Fruit fly (Drosophila melanogaster) whole organism, embryonic: Measurements from ENCODE around the gene CG7906.

Experiments
- Ada2b ChIP-seq: fragments of 200-800 bp; sonication (Bioruptor generic); IDR thresholded peaks from 2 replicates; pipeline ENCODE4 v1.3.6; 2022; ENCODE audit warnings: missing biosample characterization, missing genetic modification characterization
- Blimp-1 ChIP-seq: fragments of 200-800 bp; sonication (Bioruptor generic); optimal IDR thresholded peaks from 3 replicates; lab custom pipeline; 2018; ENCODE audit warnings: missing biosample characterization, missing genetic modification characterization, mild to moderate bottlenecking, moderate library complexity, missing genetic modification reagents
- Bteb2 ChIP-seq: fragments of 200-800 bp; sonication (Bioruptor generic); optimal IDR thresholded peaks from 2 replicates; lab custom pipeline; 2016; ENCODE audit warnings: missing biosample characterization, missing genetic modification characterization
- CG1024 ChIP-seq: fragments of 200-800 bp; sonication (Bioruptor generic); IDR thresholded peaks from 2 replicates; pipeline ENCODE4 v1.3.6; 2022; ENCODE audit warnings: missing biosample characterization, missing genetic modification characterization
- CG10267 ChIP-seq: fragments of 200-800 bp; sonication (Bioruptor generic); optimal IDR thresholded peaks from 2 replicates; lab custom pipeline; 2018; ENCODE audit warnings: missing biosample characterization, mild to moderate bottlenecking, missing genetic modification characterization, moderate library complexity
- CG10321 ChIP-seq: fragments of 200-800 bp; sonication (Bioruptor generic); IDR thresholded peaks from 2 replicates; pipeline ENCODE4 v1.3.6; 2022; ENCODE audit warnings: missing biosample characterization, missing genetic modification characterization
- CG1233 ChIP-seq: fragments of 200-800 bp; sonication (Bioruptor generic); optimal IDR thresholded peaks from 4 replicates; lab custom pipeline; 2018; ENCODE audit warnings: missing biosample characterization, mild to moderate bottlenecking, missing genetic modification characterization
- CG14667 ChIP-seq: fragments of 200-800 bp; sonication (Bioruptor generic); IDR thresholded peaks from 2 replicates; pipeline ENCODE4 v1.3.6; 2022; ENCODE audit warnings: missing biosample characterization, missing genetic modification characterization
- CG15073 ChIP-seq: fragments of 200-800 bp; sonication (Bioruptor generic); optimal IDR thresholded peaks from 2 replicates; lab custom pipeline; 2016; ENCODE audit warnings: missing biosample characterization, missing genetic modification characterization
- CG18764 ChIP-seq: fragments of 200-800 bp; sonication (Bioruptor generic); optimal IDR thresholded peaks from 3 replicates; lab custom pipeline; 2016; ENCODE audit warnings: missing biosample characterization, missing genetic modification characterization
- CG31365 ChIP-seq: fragments of 200-800 bp; sonication (Bioruptor generic); optimal IDR thresholded peaks from 2 replicates; lab custom pipeline; 2018; ENCODE audit warnings: missing biosample characterization, mild to moderate bottlenecking, missing genetic modification characterization
- CG3163 ChIP-seq: fragments of 200-800 bp; sonication (Bioruptor generic); optimal IDR thresholded peaks from 3 replicates; lab custom pipeline; 2016; ENCODE audit warnings: missing biosample characterization, missing genetic modification characterization
- CG32767 ChIP-seq: fragments of 200-800 bp; sonication (Bioruptor generic); IDR thresholded peaks from 2 replicates; pipeline ENCODE4 v1.3.6; 2022; ENCODE audit warnings: missing biosample characterization, missing genetic modification characterization
- CG5245 ChIP-seq: fragments of 200-800 bp; sonication (Bioruptor generic); optimal IDR thresholded peaks from 3 replicates; lab custom pipeline; 2016; ENCODE audit warnings: missing biosample characterization, missing genetic modification characterization
- CG5953 ChIP-seq: fragments of 200-800 bp; sonication (Bioruptor generic); IDR thresholded peaks from 2 replicates; pipeline ENCODE4 v1.3.6; 2022; ENCODE audit warnings: missing biosample characterization, missing genetic modification characterization
- CG7556 ChIP-seq: fragments of 200-800 bp; sonication (Bioruptor generic); optimal IDR thresholded peaks from 2 replicates; lab custom pipeline; 2017; ENCODE audit warnings: missing biosample characterization, mild to moderate bottlenecking, missing genetic modification characterization
- CHES-1-like ChIP-seq: fragments of 200-800 bp; sonication (Bioruptor generic); optimal IDR thresholded peaks from 2 replicates; lab custom pipeline; 2016; ENCODE audit warnings: missing biosample characterization, missing genetic modification characterization
- D19A ChIP-seq: fragments of 200-800 bp; optimal IDR thresholded peaks from 3 replicates; lab custom pipeline; 2019; ENCODE audit warnings: missing biosample characterization, mild to moderate bottlenecking, missing genetic modification characterization, moderate library complexity
- Dfd ChIP-seq, 2 experiments: fragments of >200 bp; optimal IDR thresholded peaks; 2 replicates each; lab custom pipeline; 2017; ENCODE audit warnings: missing biosample characterization in 2 of 2, missing genetic modification characterization in 2 of 2
- Doc3 ChIP-seq: fragments of 200-800 bp; sonication (Bioruptor generic); IDR thresholded peaks from 3 replicates; pipeline ENCODE4 v1.3.6; 2022; ENCODE audit warnings: missing biosample characterization, missing genetic modification characterization; ENCODE audit not compliant: partially characterized antibody
- H2.0 ChIP-seq: fragments of 200-800 bp; sonication (Bioruptor generic); IDR thresholded peaks from 2 replicates; pipeline ENCODE4 v1.3.6; 2022; ENCODE audit warnings: missing biosample characterization, missing genetic modification characterization
- Hr3 ChIP-seq: fragments of 200-800 bp; sonication (Bioruptor generic); optimal IDR thresholded peaks from 3 replicates; lab custom pipeline; 2016; ENCODE audit warnings: missing biosample characterization, missing genetic modification characterization
- Kr ChIP-seq: fragments of 200-800 bp; sonication (Bioruptor generic); optimal IDR thresholded peaks from 2 replicates; lab custom pipeline; 2017; ENCODE audit warnings: missing biosample characterization, mild to moderate bottlenecking, missing genetic modification characterization
- Lpt ChIP-seq: fragments of >200 bp; optimal IDR thresholded peaks from 2 replicates; lab custom pipeline; 2018; ENCODE audit warnings: missing biosample characterization, missing genetic modification characterization
- Mad ChIP-seq: fragments of 200-800 bp; sonication (Bioruptor generic); optimal IDR thresholded peaks from 2 replicates; lab custom pipeline; 2016; ENCODE audit warnings: missing biosample characterization, missing genetic modification characterization
- NC2β ChIP-seq: fragments of 200-800 bp; sonication (Bioruptor generic); optimal IDR thresholded peaks from 2 replicates; lab custom pipeline; 2016; ENCODE audit warnings: missing biosample characterization, missing genetic modification characterization
- Nf-YA ChIP-seq: fragments of 200-800 bp; sonication (Bioruptor generic); IDR thresholded peaks from 2 replicates; pipeline ENCODE4 v1.3.6; 2022; ENCODE audit warnings: missing biosample characterization, missing genetic modification characterization
- Ravus ChIP-seq: fragments of 200-800 bp; sonication (Bioruptor generic); IDR thresholded peaks from 2 replicates; pipeline ENCODE4 v1.3.6; 2022; ENCODE audit warnings: missing biosample characterization, missing genetic modification characterization
- Sry-δ ChIP-seq: fragments of 200-800 bp; sonication (Bioruptor generic); optimal IDR thresholded peaks from 2 replicates; lab custom pipeline; 2016; ENCODE audit warnings: missing biosample characterization, missing genetic modification characterization
- Trl ChIP-seq, 3 experiments: fragments of >200 bp in 2 of 3; fragments of 200-800 bp in 1 of 3; sonication (Bioruptor generic) in 1 of 3; optimal IDR thresholded peaks; 2 replicates in 1 of 3; 3 replicates in 2 of 3; lab custom pipeline; 2016 to 2017; ENCODE audit warnings: missing biosample characterization in 1 of 3, missing genetic modification characterization in 1 of 3
- ap ChIP-seq: fragments of 200-800 bp; sonication (Bioruptor generic); IDR thresholded peaks from 2 replicates; pipeline ENCODE4 v1.3.6; 2022; ENCODE audit warnings: missing biosample characterization, missing genetic modification characterization
- ash1 ChIP-seq: fragments of 200-800 bp; sonication (Bioruptor generic); optimal IDR thresholded peaks from 2 replicates; lab custom pipeline; 2018; ENCODE audit warnings: missing biosample characterization, mild to moderate bottlenecking, missing genetic modification characterization
- bsh ChIP-seq, 2 experiments: fragments of 200-800 bp; sonication (Bioruptor generic); optimal IDR thresholded peaks; 2 replicates each; lab custom pipeline; 2017 to 2018; ENCODE audit warnings: mild to moderate bottlenecking in 2 of 2, missing biosample characterization in 2 of 2, missing genetic modification characterization in 2 of 2, moderate library complexity in 1 of 2
- cad ChIP-seq: fragments of >200 bp; optimal IDR thresholded peaks from 2 replicates; lab custom pipeline; 2017; ENCODE audit warnings: missing biosample characterization, missing genetic modification characterization
- chif ChIP-seq, 2 experiments: fragments of 200-800 bp; sonication (Bioruptor generic); optimal IDR thresholded peaks; 3 replicates each; lab custom pipeline; 2016; ENCODE audit warnings: missing biosample characterization in 2 of 2, missing genetic modification characterization in 2 of 2
- chinmo ChIP-seq: fragments of 200-800 bp; sonication (Bioruptor generic); IDR thresholded peaks from 4 replicates; pipeline ENCODE4 v1.3.6; 2022; ENCODE audit warnings: missing biosample characterization, missing genetic modification characterization; ENCODE audit not compliant: partially characterized antibody
- dan ChIP-seq: fragments of 200-800 bp; sonication (Bioruptor generic); IDR thresholded peaks from 2 replicates; pipeline ENCODE4 v1.3.6; 2022; ENCODE audit warnings: missing biosample characterization, missing genetic modification characterization
- eyg ChIP-seq: fragments of 200-800 bp; sonication (Bioruptor generic); optimal IDR thresholded peaks from 3 replicates; lab custom pipeline; 2016; ENCODE audit warnings: missing biosample characterization, missing genetic modification characterization
- jing ChIP-seq: fragments of 200-800 bp; sonication (Bioruptor generic); optimal IDR thresholded peaks from 2 replicates; lab custom pipeline; 2018; ENCODE audit warnings: missing biosample characterization, mild to moderate bottlenecking, missing genetic modification characterization
- jumu ChIP-seq: fragments of 200-800 bp; sonication (Bioruptor generic); optimal IDR thresholded peaks from 3 replicates; lab custom pipeline; 2016; ENCODE audit warnings: missing biosample characterization, missing genetic modification characterization
- klu ChIP-seq: fragments of 200-800 bp; sonication (Bioruptor generic); IDR thresholded peaks from 2 replicates; pipeline ENCODE4 v1.3.6; 2022; ENCODE audit warnings: missing biosample characterization, missing genetic modification characterization
- knrl ChIP-seq: fragments of 200-800 bp; sonication (Bioruptor generic); IDR thresholded peaks from 3 replicates; pipeline ENCODE4 v1.3.6; 2022; ENCODE audit warnings: missing biosample characterization, missing genetic modification characterization; ENCODE audit not compliant: partially characterized antibody
- nom ChIP-seq: fragments of 200-800 bp; sonication (Bioruptor generic); optimal IDR thresholded peaks from 2 replicates; lab custom pipeline; 2017; ENCODE audit warnings: missing biosample characterization, missing genetic modification characterization, mild to moderate bottlenecking, moderate library complexity, missing genetic modification reagents
- pfk ChIP-seq: fragments of 200-800 bp; sonication (Bioruptor generic); optimal IDR thresholded peaks from 2 replicates; lab custom pipeline; 2018; ENCODE audit warnings: missing biosample characterization, mild to moderate bottlenecking, missing genetic modification characterization, moderate library complexity
- prd ChIP-seq, 3 experiments: fragments of >200 bp in 2 of 3; fragments of 200-800 bp in 1 of 3; sonication (Bioruptor generic) in 1 of 3; optimal IDR thresholded peaks in 2 of 3; IDR thresholded peaks in 1 of 3; 2 replicates in 2 of 3; 3 replicates in 1 of 3; pipeline versions ENCODE4 v1.3.6 to Lab custom; 2017 to 2022; ENCODE audit warnings: missing biosample characterization in 1 of 3, missing genetic modification characterization in 1 of 3
- pum ChIP-seq: fragments of 200-800 bp; sonication (Bioruptor generic); optimal IDR thresholded peaks from 2 replicates; lab custom pipeline; 2016; ENCODE audit warnings: missing biosample characterization, missing genetic modification characterization
- sens-2 ChIP-seq: fragments of 200-800 bp; sonication (Bioruptor generic); IDR thresholded peaks from 2 replicates; pipeline ENCODE4 v1.3.6; 2022; ENCODE audit warnings: missing biosample characterization, missing genetic modification characterization
- sisA ChIP-seq: fragments of 200-800 bp; sonication (Bioruptor generic); IDR thresholded peaks from 2 replicates; pipeline ENCODE4 v1.3.6; 2022; ENCODE audit warnings: missing biosample characterization, missing genetic modification characterization
- so ChIP-seq: fragments of 200-800 bp; sonication (Bioruptor generic); IDR thresholded peaks from 3 replicates; pipeline ENCODE4 v1.3.6; 2022; ENCODE audit warnings: missing biosample characterization, missing genetic modification characterization
- trh ChIP-seq: fragments of 200-800 bp; sonication (Bioruptor generic); optimal IDR thresholded peaks from 2 replicates; lab custom pipeline; 2016; ENCODE audit warnings: missing biosample characterization, missing genetic modification characterization
- ttk ChIP-seq: fragments of 200-800 bp; sonication (Bioruptor generic); IDR thresholded peaks from 2 replicates; pipeline ENCODE4 v2.1.2; 2022; ENCODE audit warnings: missing biosample characterization, missing genetic modification characterization

CG7906 gene

DNA sequence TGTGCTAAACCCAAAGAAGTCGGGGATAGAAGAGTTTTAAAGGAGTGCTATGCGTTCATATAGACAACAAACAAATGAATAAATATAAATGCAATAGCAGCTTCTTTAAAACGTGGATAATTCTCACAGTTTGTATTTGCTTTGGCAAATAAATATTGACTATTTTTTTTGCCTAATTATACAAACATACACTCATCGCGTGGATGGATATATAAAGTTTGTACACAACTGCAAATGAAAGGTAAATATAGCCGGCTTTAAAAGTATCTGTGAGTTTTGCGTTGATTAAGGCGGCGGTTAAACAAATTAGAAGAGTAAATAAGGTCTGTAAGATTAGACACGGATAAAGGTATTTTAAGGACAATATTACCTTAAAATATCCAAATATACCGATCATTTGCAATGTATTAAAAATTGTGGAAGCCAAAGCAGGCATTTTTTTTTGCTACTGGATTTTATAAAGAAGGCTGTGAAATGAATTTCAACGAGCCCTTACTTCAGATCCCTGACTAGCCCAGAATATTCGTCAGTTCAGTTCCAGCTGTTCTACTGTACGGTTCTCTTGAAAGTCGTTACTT is 18.7 kb upstream of the CG7906 start, which contains the start of gene CG7768 (continued):
- TF ChIP-seq NC2β (GFP tag; lab: Kevin White, UChicago) (peak; percentile 4), Bteb2 (peak; percentile 52), bsh (GFP tag; optimal IDR thresholded peaks at IDR 0.05; lab: Kevin White, UChicago) (no peak), CG1024 (GFP tag; lab: Robert Waterston, UW) (no peak), Dfd (GFP tag; optimal IDR thresholded peaks at IDR 0.05; lab: Kevin White, UChicago) (no peak), Lpt (GFP tag; lab: Kevin White, UChicago) (no peak), Mad (GFP tag; lab: Kevin White, UChicago) (no peak), chif (GFP tag; optimal IDR thresholded peaks at IDR 0.05; lab: Kevin White, UChicago) (no peak), jing (GFP tag; lab: Kevin White, UChicago) (no peak), klu (GFP tag; lab: Robert Waterston, UW) (no peak), so (GFP tag; lab: Robert Waterston, UW) (no peak), CG18764 (GFP tag; lab: Kevin White, UChicago) (peak; percentile 21), H2.0 (GFP tag; lab: Robert Waterston, UW) (no peak), CG7556 (GFP tag; lab: Kevin White, UChicago) (peak; percentile 38), D19A (no peak), CG10267 (tag; lab: Kevin White, UChicago) (no peak), CG1233 (peak; percentile 62), trh (no peak), prd (optimal IDR thresholded peaks at IDR 0.05; lab: Kevin White, UChicago) (no peak), prd (GFP tag; IDR thresholded peaks at IDR 0.05; lab: Robert Waterston, UW) (no peak; the same call in 2 of the 3 replicates), ap (no peak), sisA (GFP tag; lab: Robert Waterston, UW) (no peak), CG15073 (GFP tag; lab: Kevin White, UChicago) (no peak), Nf-YA (GFP tag; lab: Robert Waterston, UW) (peak; percentile 51), nom (GFP tag; lab: Kevin White, UChicago) (no peak), CHES-1-like (peak; percentile 48), knrl (no peak), Ravus (GFP tag; lab: Robert Waterston, UW) (no peak), Kr (GFP tag; lab: Kevin White, UChicago) (no peak), Ada2b (GFP tag; lab: Robert Waterston, UW) (peak; percentile 20; the same call in 1 of the 2 replicates), CG3163 (GFP tag; lab: Kevin White, UChicago) (no peak), ttk (no peak), pum (GFP tag; lab: Kevin White, UChicago) (no peak), pfk (GFP tag; lab: Kevin White, UChicago) (no peak), dan (GFP tag; lab: Robert Waterston, UW) (no peak), ash1 (peak; percentile 49), CG31365 (tag; lab: Kevin White, UChicago) (peak; percentile 36), cad (no peak), CG14667 (GFP tag; lab: Robert Waterston, UW) (no peak), CG10321 (peak; percentile 54; the same call in 1 of the 2 replicates), Sry-δ (GFP tag; lab: Kevin White, UChicago) (no peak), Doc3 (GFP tag; lab: Robert Waterston, UW) (no peak), eyg (peak; percentile 25), chinmo (GFP tag; lab: Robert Waterston, UW) (no peak), CG32767 (GFP tag; lab: Robert Waterston, UW) (peak; percentile 20; the same call in 1 of the 2 replicates), Hr3 (GFP tag; lab: Kevin White, UChicago) (no peak), Blimp-1 (peak; percentile 37), CG5245 (no peak), Trl (optimal IDR thresholded peaks at IDR 0.05; lab: Kevin White, UChicago) (no peak), Trl (GFP tag; optimal IDR thresholded peaks at IDR 0.05; lab: Kevin White, UChicago) (peak; percentile 47), sens-2 (GFP tag; lab: Robert Waterston, UW) (no peak), CG5953 (GFP tag; lab: Robert Waterston, UW) (no peak), jumu (GFP tag; lab: Kevin White, UChicago) (no peak)
